Fruit fly (Drosophila melanogaster) whole organism, wandering third instar larva: ENCODE data around the gene ph-p.

Experiments
- Abd-B ChIP-seq: fragments of >200 bp; optimal IDR thresholded peaks from 2 replicates; lab custom pipeline; 2017; ENCODE audit warnings: missing biosample characterization, missing genetic modification characterization
- CG32264 ChIP-seq: fragments of 200-800 bp; sonication (Bioruptor generic); optimal IDR thresholded peaks from 2 replicates; lab custom pipeline; 2016; ENCODE audit warnings: missing biosample characterization, missing genetic modification characterization
- CG9705 ChIP-seq: fragments of 200-800 bp; sonication (Bioruptor generic); optimal IDR thresholded peaks from 2 replicates; lab custom pipeline; 2018; ENCODE audit warnings: missing biosample characterization, mild to moderate bottlenecking, missing genetic modification characterization
- CrebA ChIP-seq: fragments of 200-800 bp; sonication (Bioruptor generic); optimal IDR thresholded peaks from 2 replicates; lab custom pipeline; 2016; ENCODE audit warnings: missing biosample characterization, mild to moderate bottlenecking, missing genetic modification characterization, borderline replicate concordance
- Dfd ChIP-seq: fragments of >200 bp; optimal IDR thresholded peaks from 2 replicates; lab custom pipeline; 2017; ENCODE audit warnings: missing biosample characterization, missing genetic modification characterization
- Dif ChIP-seq: fragments of 200-275, 200-300 bp; sonication (Bioruptor generic); optimal IDR thresholded peaks from 2 replicates; lab custom pipeline; 2018; ENCODE audit warnings: missing biosample characterization, missing genetic modification characterization; ENCODE audit not compliant: partially characterized antibody
- GATAd ChIP-seq: sonication (Bioruptor generic); optimal IDR thresholded peaks from 2 replicates; lab custom pipeline; 2016; ENCODE audit warnings: missing biosample characterization, missing genetic modification characterization
- HLH106 ChIP-seq: fragments of 200-800 bp; optimal IDR thresholded peaks from 3 replicates; lab custom pipeline; 2019; ENCODE audit warnings: missing biosample characterization, mild to moderate bottlenecking, missing genetic modification characterization, moderate library complexity
- Hnf4 ChIP-seq: fragments of 200-800 bp; sonication (Bioruptor generic); optimal IDR thresholded peaks from 2 replicates; lab custom pipeline; 2016; ENCODE audit warnings: missing biosample characterization, mild to moderate bottlenecking, missing genetic modification characterization
- Hr78 ChIP-seq: fragments of >200 bp; optimal IDR thresholded peaks from 2 replicates; lab custom pipeline; 2017; ENCODE audit warnings: missing biosample characterization, missing genetic modification characterization
- Hr83 ChIP-seq: fragments of 200-300 bp; sonication (Bioruptor generic); optimal IDR thresholded peaks from 2 replicates; lab custom pipeline; 2016; ENCODE audit warnings: missing biosample characterization, mild to moderate bottlenecking, missing genetic modification characterization, moderate library complexity; ENCODE audit not compliant: poor library complexity, severe bottlenecking
- Jra ChIP-seq: sonication (Bioruptor generic); optimal IDR thresholded peaks from 2 replicates; lab custom pipeline; 2016; ENCODE audit warnings: missing biosample characterization, missing genetic modification characterization
- Mio ChIP-seq: sonication (Bioruptor generic); optimal IDR thresholded peaks from 2 replicates; lab custom pipeline; 2016; ENCODE audit warnings: missing biosample characterization, missing genetic modification characterization
- Myc ChIP-seq: fragments of >200 bp; optimal IDR thresholded peaks from 2 replicates; lab custom pipeline; 2017
- N ChIP-seq: fragments of >200 bp; optimal IDR thresholded peaks from 2 replicates; lab custom pipeline; 2018; ENCODE audit warnings: missing biosample characterization, missing external identifiers, missing genetic modification characterization
- OdsH ChIP-seq: fragments of 200-800 bp; sonication (Bioruptor generic); optimal IDR thresholded peaks from 2 replicates; lab custom pipeline; 2016; ENCODE audit warnings: missing biosample characterization, mild to moderate bottlenecking, missing genetic modification characterization
- Rel ChIP-seq, 2 experiments: fragments of 200-800 bp; sonication (Bioruptor generic) in 1 of 2; optimal IDR thresholded peaks; 2 replicates in 1 of 2; 3 replicates in 1 of 2; lab custom pipeline; 2016 to 2019; ENCODE audit warnings: mild to moderate bottlenecking in 2 of 2, missing biosample characterization in 2 of 2, missing genetic modification characterization in 2 of 2, moderate library complexity in 1 of 2
- Sp1 ChIP-seq: fragments of 200-800 bp; sonication (Bioruptor generic); optimal IDR thresholded peaks from 3 replicates; lab custom pipeline; 2019; ENCODE audit warnings: missing biosample characterization, mild to moderate bottlenecking, missing genetic modification characterization, moderate library complexity
- Vsx2 ChIP-seq: fragments of 200-300, 225-300 bp; sonication (Bioruptor generic); optimal IDR thresholded peaks from 2 replicates; lab custom pipeline; 2018; ENCODE audit warnings: missing biosample characterization, missing genetic modification characterization; ENCODE audit not compliant: partially characterized antibody
- br ChIP-seq: fragments of 200-800 bp; sonication (Bioruptor generic); optimal IDR thresholded peaks from 2 replicates; lab custom pipeline; 2016; ENCODE audit warnings: missing biosample characterization, missing genetic modification characterization
- brk ChIP-seq: fragments of 200-800 bp; sonication (Bioruptor generic); optimal IDR thresholded peaks from 2 replicates; lab custom pipeline; 2016; ENCODE audit warnings: missing biosample characterization, mild to moderate bottlenecking, missing genetic modification characterization
- dl ChIP-seq, 2 experiments: fragments of 175-275, 200-275 bp in 1 of 2; fragments of 200-275 bp in 1 of 2; sonication (Bioruptor generic); optimal IDR thresholded peaks; lab custom pipeline; 2018; ENCODE audit warnings: mild to moderate bottlenecking in 2 of 2, missing biosample characterization in 2 of 2, missing genetic modification characterization in 2 of 2, moderate library complexity in 2 of 2; ENCODE audit not compliant: partially characterized antibody in 2 of 2, insufficient read depth in 1 of 2
- dmrt93B ChIP-seq: fragments of 200-800 bp; sonication (Bioruptor generic); optimal IDR thresholded peaks from 2 replicates; lab custom pipeline; 2018; ENCODE audit warnings: missing biosample characterization, mild to moderate bottlenecking, missing genetic modification characterization
- dsf ChIP-seq: sonication (Bioruptor generic); optimal IDR thresholded peaks from 2 replicates; lab custom pipeline; 2016; ENCODE audit warnings: missing biosample characterization, missing genetic modification characterization, borderline replicate concordance
- ey ChIP-seq: fragments of 200-800 bp; sonication (Bioruptor generic); optimal IDR thresholded peaks from 2 replicates; lab custom pipeline; 2016; ENCODE audit warnings: missing biosample characterization, missing genetic modification characterization
- foxo ChIP-seq, 2 experiments: fragments of 200-800 bp; sonication (Bioruptor generic); optimal IDR thresholded peaks; 2 replicates in 1 of 2; 3 replicates in 1 of 2; lab custom pipeline; 2016 to 2017; ENCODE audit warnings: missing biosample characterization in 2 of 2, missing genetic modification characterization in 2 of 2
- fru ChIP-seq: fragments of 200-800 bp; sonication (Bioruptor generic); optimal IDR thresholded peaks from 3 replicates; lab custom pipeline; 2016; ENCODE audit warnings: missing biosample characterization, mild to moderate bottlenecking, missing genetic modification characterization
- h ChIP-seq: fragments of 200-800 bp; sonication (Bioruptor generic); optimal IDR thresholded peaks from 3 replicates; lab custom pipeline; 2016; ENCODE audit warnings: missing biosample characterization, mild to moderate bottlenecking, missing genetic modification characterization
- jim ChIP-seq: fragments of 175-275, 200-325 bp; sonication (Bioruptor generic); optimal IDR thresholded peaks from 2 replicates; lab custom pipeline; 2016; ENCODE audit warnings: missing biosample characterization, mild to moderate bottlenecking, missing genetic modification characterization
- lola ChIP-seq: fragments of >200 bp; optimal IDR thresholded peaks from 2 replicates; lab custom pipeline; 2017; ENCODE audit warnings: missing biosample characterization, missing genetic modification characterization
- pan ChIP-seq: fragments of >200 bp; optimal IDR thresholded peaks from 2 replicates; lab custom pipeline; 2017
- psq ChIP-seq: fragments of 200-800 bp; sonication (Bioruptor generic); optimal IDR thresholded peaks from 3 replicates; lab custom pipeline; 2017; ENCODE audit warnings: missing biosample characterization, mild to moderate bottlenecking, missing genetic modification characterization, moderate library complexity
- rgr ChIP-seq: fragments of 200-800 bp; sonication (Bioruptor generic); optimal IDR thresholded peaks from 3 replicates; lab custom pipeline; 2016; ENCODE audit warnings: missing biosample characterization, mild to moderate bottlenecking, missing genetic modification characterization
- sage ChIP-seq: fragments of 200-800 bp; sonication (Bioruptor generic); optimal IDR thresholded peaks from 2 replicates; lab custom pipeline; 2016; ENCODE audit warnings: missing biosample characterization, mild to moderate bottlenecking, missing genetic modification characterization
- sv ChIP-seq: fragments of 200-800 bp; sonication (Bioruptor generic); optimal IDR thresholded peaks from 3 replicates; lab custom pipeline; 2016; ENCODE audit warnings: missing biosample characterization, missing genetic modification characterization
- tai ChIP-seq: sonication (Bioruptor generic); optimal IDR thresholded peaks from 2 replicates; lab custom pipeline; 2016; ENCODE audit warnings: missing biosample characterization, missing genetic modification characterization
- usp ChIP-seq: fragments of >200 bp; optimal IDR thresholded peaks from 2 replicates; lab custom pipeline; 2017; ENCODE audit warnings: missing biosample characterization, missing genetic modification characterization
- woc ChIP-seq: sonication (Bioruptor generic); optimal IDR thresholded peaks from 2 replicates; lab custom pipeline; 2016; ENCODE audit warnings: missing biosample characterization, mild to moderate bottlenecking, missing genetic modification characterization

ph-p gene

DNA sequence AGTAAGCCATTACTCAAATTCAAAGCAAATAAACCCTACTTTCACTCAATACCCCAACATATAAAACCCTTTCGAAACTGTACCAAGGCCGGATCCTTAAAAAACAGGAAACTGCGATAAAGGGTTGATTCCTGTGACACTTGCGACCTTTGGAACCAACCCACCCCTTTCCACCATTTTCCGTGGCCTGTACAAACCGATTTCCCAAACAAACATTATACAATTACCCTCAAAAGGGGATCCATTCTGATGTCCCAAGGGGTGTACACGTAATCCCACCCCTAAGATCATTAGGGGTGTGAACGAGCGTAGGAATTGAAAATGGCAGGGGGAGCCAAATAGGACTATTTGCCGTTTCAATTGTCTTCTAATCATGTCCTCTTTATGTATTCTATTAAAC is 1.4 kb upstream of the ph-p start:
- no peak for TF ChIP-seq dl (GFP tag; optimal IDR thresholded peaks at IDR 0.05; lab: Kevin White, UChicago; ENCODE audit: insufficient read depth in 1 of 2, partially characterized antibody in 2 of 2)
- TF ChIP-seq Jra (GFP tag; lab: Kevin White, UChicago), result no peak
- no peak for TF ChIP-seq psq (GFP tag; lab: Kevin White, UChicago)
- no peak for TF ChIP-seq lola
- TF ChIP-seq woc (GFP tag; lab: Kevin White, UChicago), result no peak
- no peak for TF ChIP-seq Hr83
- TF ChIP-seq sv (GFP tag; lab: Kevin White, UChicago), result no peak
- no peak for TF ChIP-seq Hr78 (GFP tag; lab: Kevin White, UChicago)
- no peak for TF ChIP-seq dmrt93B (GFP tag; lab: Kevin White, UChicago)
- TF ChIP-seq OdsH, result no peak
- no peak for TF ChIP-seq sage (GFP tag; lab: Kevin White, UChicago)
- TF ChIP-seq usp (GFP tag; lab: Kevin White, UChicago), result no peak
- no peak for TF ChIP-seq HLH106
- TF ChIP-seq Dfd, result no peak
- TF ChIP-seq tai (GFP tag; lab: Kevin White, UChicago), result no peak
- TF ChIP-seq br, result no peak
- no peak for TF ChIP-seq Mio (GFP tag; lab: Kevin White, UChicago)
- no peak for TF ChIP-seq GATAd (GFP tag; lab: Kevin White, UChicago)
- TF ChIP-seq pan, result no peak

- TF ChIP-seq Dfd (no peak), pan (no peak), HLH106 (no peak)
These were observed 246 bp upstream of the ph-p start for dm6 chrX:2138417-2138816.

DNA sequence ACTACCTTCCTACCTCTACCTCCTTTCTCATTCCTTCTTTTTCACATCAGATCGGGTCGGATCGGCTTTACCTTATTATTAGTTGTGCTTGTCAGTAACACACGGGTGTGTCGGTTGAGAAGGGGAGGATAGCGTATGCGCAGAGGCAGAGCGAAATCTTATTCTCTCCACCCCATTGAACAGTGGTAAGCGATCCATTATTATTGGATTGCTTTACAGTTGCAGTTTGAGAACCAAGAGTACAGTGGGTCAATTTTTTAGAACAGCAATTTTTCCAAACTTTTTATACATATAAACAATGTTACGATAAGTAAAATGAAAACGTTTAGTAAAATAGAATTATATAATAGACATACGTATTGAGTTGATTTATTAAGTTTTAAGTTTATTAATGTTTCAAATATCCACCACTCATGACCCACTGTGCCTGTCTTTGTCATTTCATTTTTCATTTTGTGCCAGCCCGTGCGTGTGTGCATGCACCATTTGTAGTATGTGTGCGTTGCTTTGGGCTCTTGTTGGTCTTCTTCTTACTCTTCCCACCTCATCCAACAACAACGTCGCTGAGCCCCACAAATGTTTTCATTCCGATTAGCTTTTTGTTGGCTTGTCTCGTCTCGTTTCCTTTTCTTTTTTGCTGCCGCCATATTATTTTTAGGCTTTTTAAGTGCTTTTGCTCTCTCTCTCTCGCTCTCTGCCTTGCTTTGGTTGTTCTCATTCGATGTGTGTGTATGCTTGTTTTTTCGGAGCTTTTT is 407 bp downstream of the ph-p start:
- TF ChIP-seq Mio (GFP tag; lab: Kevin White, UChicago) (peak; percentile 82), N (GFP tag; lab: Kevin White, UChicago) (no peak), Hnf4 (GFP tag; lab: Kevin White, UChicago) (peak; percentile 96), Myc (no peak), Dfd (peak; percentile 92), usp (GFP tag; lab: Kevin White, UChicago) (no peak), foxo (GFP tag; optimal IDR thresholded peaks at IDR 0.05; lab: Kevin White, UChicago) (peak in 1 of 2 experiments; percentile 98), sv (GFP tag; lab: Kevin White, UChicago) (peak; percentile 96), Hr78 (GFP tag; lab: Kevin White, UChicago) (no peak), fru (peak; percentile 97), Dif (GFP tag; lab: Kevin White, UChicago) (peak; percentile 73), psq (GFP tag; lab: Kevin White, UChicago) (peak; percentile 96), Abd-B (no peak), br (peak; percentile 95), jim (GFP tag; lab: Kevin White, UChicago) (peak; percentile 96), ey (GFP tag; lab: Kevin White, UChicago) (peak; percentile 97), CrebA (GFP tag; lab: Kevin White, UChicago) (no peak), dmrt93B (GFP tag; lab: Kevin White, UChicago) (peak; percentile 98), CG32264 (GFP tag; lab: Kevin White, UChicago) (peak; percentile 86), Vsx2 (GFP tag; lab: Kevin White, UChicago) (peak; percentile 79), Jra (GFP tag; lab: Kevin White, UChicago) (peak; percentile 92), CG9705 (GFP tag; lab: Kevin White, UChicago) (peak; percentile 99), Rel (GFP tag; optimal IDR thresholded peaks at IDR 0.05; lab: Kevin White, UChicago) (peak; percentile 98), Rel (tag; optimal IDR thresholded peaks at IDR 0.05; lab: Kevin White, UChicago) (peak; percentile 93), brk (GFP tag; lab: Kevin White, UChicago) (peak; percentile 97), rgr (GFP tag; lab: Kevin White, UChicago) (peak; percentile 99), sage (GFP tag; lab: Kevin White, UChicago) (peak; percentile 98), lola (no peak), dl (GFP tag; optimal IDR thresholded peaks at IDR 0.05; lab: Kevin White, UChicago; ENCODE audit: insufficient read depth in 1 of 2, partially characterized antibody in 2 of 2) (peak; percentile 54 to 57), pan (no peak), Sp1 (peak; percentile 99), tai (GFP tag; lab: Kevin White, UChicago) (peak; percentile 90), HLH106 (peak; percentile 99), woc (GFP tag; lab: Kevin White, UChicago) (peak; percentile 89), dsf (GFP tag; lab: Kevin White, UChicago) (peak; percentile 88), Hr83 (peak; percentile 59), OdsH (peak; percentile 98), h (GFP tag; lab: Kevin White, UChicago) (peak; percentile 99), GATAd (GFP tag; lab: Kevin White, UChicago) (peak; percentile 88)
